Comparison of ENCODE assay signal across 5 fruit fly cellular contexts in genomic region chr2L:13145035-13145683, dm6.
TF ChIP-seq lines count a peak whose summit lies in the region.

No protein-coding gene starts in this region.

- no peak for TF ChIP-seq CTCF in whole organism, embryonic (GFP tag; optimal IDR thresholded peaks at IDR 0.05; lab: Kevin White, UChicago)

TF ChIP-seq in whole organism, adult, 20 proteins besides CTCF, POLR2A, EP300 and RAD21:
- TF ChIP-seq bab1 (GFP tag; optimal IDR thresholded peaks at IDR 0.05; lab: Kevin White, UChicago) (peak; percentile 77), Crg-1 (GFP tag; optimal IDR thresholded peaks at IDR 0.05; lab: Kevin White, UChicago) (no peak), ovo (GFP tag; optimal IDR thresholded peaks at IDR 0.05; lab: Kevin White, UChicago) (no peak), kay (GFP tag; lab: Kevin White, UChicago; ENCODE audit: borderline replicate concordance) (no peak)

TF ChIP-seq in whole organism, embryonic, 481 proteins besides CTCF, POLR2A, EP300 and RAD21 (continues in another document):
- TF ChIP-seq lilli (GFP tag; optimal IDR thresholded peaks at IDR 0.05; lab: Kevin White, UChicago) (peak; percentile 83), al (GFP tag; IDR thresholded peaks at IDR 0.05; lab: Robert Waterston, UW) (peak; percentile 88), Atf3 (GFP tag; optimal IDR thresholded peaks at IDR 0.05; lab: Kevin White, UChicago) (peak; percentile 10), CG1832 (GFP tag; optimal IDR thresholded peaks at IDR 0.05; lab: Kevin White, UChicago) (no peak), CG8924 (tag; optimal IDR thresholded peaks at IDR 0.05; lab: Kevin White, UChicago) (peak; percentile 77), Doc2 (GFP tag; IDR thresholded peaks at IDR 0.05; lab: Robert Waterston, UW) (peak; percentile 47; the same call in 1 of the 2 replicates), ap (GFP tag; IDR thresholded peaks at IDR 0.05; lab: Robert Waterston, UW) (peak; percentile 62), Trl (optimal IDR thresholded peaks at IDR 0.05; lab: Kevin White, UChicago) (no peak), Trl (GFP tag; optimal IDR thresholded peaks at IDR 0.05; lab: Kevin White, UChicago) (peak; percentile 74), CG15269 (tag; optimal IDR thresholded peaks at IDR 0.05; lab: Kevin White, UChicago) (peak; percentile 84), ewg (GFP tag; optimal IDR thresholded peaks at IDR 0.05; lab: Kevin White, UChicago) (peak; percentile 23), CG14965 (GFP tag; optimal IDR thresholded peaks at IDR 0.05; lab: Kevin White, UChicago; ENCODE audit: borderline replicate concordance) (no peak), kni (GFP tag; optimal IDR thresholded peaks at IDR 0.05; lab: Kevin White, UChicago) (peak; percentile 8), nmo (GFP tag; optimal IDR thresholded peaks at IDR 0.05; lab: Kevin White, UChicago) (peak; percentile 78), Abd-B (GFP tag; optimal IDR thresholded peaks at IDR 0.05; lab: Kevin White, UChicago) (peak; percentile 76), Dfd (GFP tag; optimal IDR thresholded peaks at IDR 0.05; lab: Kevin White, UChicago) (no peak), CG13424 (tag; optimal IDR thresholded peaks at IDR 0.05; lab: Kevin White, UChicago) (peak; percentile 73), dysf (GFP tag; IDR thresholded peaks at IDR 0.05; lab: Robert Waterston, UW) (peak; percentile 93), Mes4 (GFP tag; optimal IDR thresholded peaks at IDR 0.05; lab: Kevin White, UChicago) (peak; percentile 47), NFAT (GFP tag; IDR thresholded peaks at IDR 0.05; lab: Robert Waterston, UW) (peak; percentile 64; the same call in 1 of the 2 replicates), Hr78 (GFP tag; optimal IDR thresholded peaks at IDR 0.05; lab: Kevin White, UChicago) (peak in 1 of 2 experiments; percentile 17)

TF ChIP-seq in whole organism, prepupa, 60 proteins besides CTCF, POLR2A, EP300 and RAD21 (continues in another document):
- TF ChIP-seq CG6163 (GFP tag; IDR thresholded peaks at IDR 0.05; lab: Robert Waterston, UW) = no peak; the same call in 2 of the 3 replicates
- TF ChIP-seq fd85E (GFP tag; optimal IDR thresholded peaks at IDR 0.05; lab: Kevin White, UChicago) = no peak
- peak; percentile 29 for TF ChIP-seq Lpt (GFP tag; optimal IDR thresholded peaks at IDR 0.05; lab: Kevin White, UChicago)
- TF ChIP-seq eg (GFP tag; IDR thresholded peaks at IDR 0.05; lab: Robert Waterston, UW) = peak; percentile 69; the same call in 2 of the 3 replicates
- TF ChIP-seq dac (GFP tag; optimal IDR thresholded peaks at IDR 0.05; lab: Kevin White, UChicago) = no peak
- no peak for TF ChIP-seq CG4318 (GFP tag; optimal IDR thresholded peaks at IDR 0.05; lab: Kevin White, UChicago)
- TF ChIP-seq CG8632 (GFP tag; optimal IDR thresholded peaks at IDR 0.05; lab: Kevin White, UChicago) = no peak
- TF ChIP-seq CG34406 (GFP tag; optimal IDR thresholded peaks at IDR 0.05; lab: Kevin White, UChicago) = no peak
- no peak for TF ChIP-seq CG9139 (GFP tag; optimal IDR thresholded peaks at IDR 0.05; lab: Kevin White, UChicago)
- TF ChIP-seq net (GFP tag; optimal IDR thresholded peaks at IDR 0.05; lab: Kevin White, UChicago) = peak; percentile 27
- peak; percentile 17 for TF ChIP-seq cyc (GFP tag; optimal IDR thresholded peaks at IDR 0.05; lab: Kevin White, UChicago)
- no peak for TF ChIP-seq CG8319 (GFP tag; optimal IDR thresholded peaks at IDR 0.05; lab: Kevin White, UChicago)
- TF ChIP-seq CG32006 (GFP tag; optimal IDR thresholded peaks at IDR 0.05; lab: Kevin White, UChicago) = peak; percentile 61
- TF ChIP-seq dsx (GFP tag; optimal IDR thresholded peaks at IDR 0.05; lab: Kevin White, UChicago; ENCODE audit: poor library complexity, severe bottlenecking) = no peak
- TF ChIP-seq Sox14 (GFP tag; optimal IDR thresholded peaks at IDR 0.05; lab: Kevin White, UChicago) = peak; percentile 1
- peak; percentile 0 for TF ChIP-seq lz (GFP tag; optimal IDR thresholded peaks at IDR 0.05; lab: Kevin White, UChicago)
- peak; percentile 21 for TF ChIP-seq acj6 (GFP tag; optimal IDR thresholded peaks at IDR 0.05; lab: Kevin White, UChicago)
- TF ChIP-seq vri (GFP tag; optimal IDR thresholded peaks at IDR 0.05; lab: Kevin White, UChicago) = no peak
- no peak for TF ChIP-seq CG3032 (tag; optimal IDR thresholded peaks at IDR 0.05; lab: Kevin White, UChicago)
- peak; percentile 50 for TF ChIP-seq svp (GFP tag; lab: Kevin White, UChicago)
- TF ChIP-seq Met (GFP tag; optimal IDR thresholded peaks at IDR 0.05; lab: Kevin White, UChicago) = peak; percentile 43
- no peak for TF ChIP-seq CG11762 (GFP tag; optimal IDR thresholded peaks at IDR 0.05; lab: Kevin White, UChicago; ENCODE audit: insufficient read depth)
- peak; percentile 5 for TF ChIP-seq CG10631 (GFP tag; optimal IDR thresholded peaks at IDR 0.05; lab: Kevin White, UChicago)

TF ChIP-seq in whole organism, pupa, 21 proteins besides CTCF, POLR2A, EP300 and RAD21:
- TF ChIP-seq gl (tag; optimal IDR thresholded peaks at IDR 0.05; lab: Kevin White, UChicago) (no peak), Pif1B (GFP tag; optimal IDR thresholded peaks at IDR 0.05; lab: Kevin White, UChicago) (peak; percentile 8), CG13204 (GFP tag; optimal IDR thresholded peaks at IDR 0.05; lab: Kevin White, UChicago) (no peak), Snoo (tag; optimal IDR thresholded peaks at IDR 0.05; lab: Kevin White, UChicago) (no peak), CG34367 (tag; optimal IDR thresholded peaks at IDR 0.05; lab: Kevin White, UChicago) (no peak), CG14655 (GFP tag; optimal IDR thresholded peaks at IDR 0.05; lab: Kevin White, UChicago) (peak; percentile 30), CG17806 (tag; optimal IDR thresholded peaks at IDR 0.05; lab: Kevin White, UChicago) (peak; percentile 1), CG4496 (GFP tag; IDR thresholded peaks at IDR 0.05; lab: Robert Waterston, UW) (peak; percentile 66; the same call in 2 of the 3 replicates), CG8159 (tag; optimal IDR thresholded peaks at IDR 0.05; lab: Kevin White, UChicago) (peak; percentile 24), Ets98B (GFP tag; IDR thresholded peaks at IDR 0.05; lab: Robert Waterston, UW) (0 out of 2 replicates have a peak, but pooled peaks have one; percentile 34), CG32121 (GFP tag; IDR thresholded peaks at IDR 0.05; lab: Robert Waterston, UW) (peak; percentile 73), EcR (GFP tag; optimal IDR thresholded peaks at IDR 0.05; lab: Kevin White, UChicago) (no peak), rn (GFP tag; IDR thresholded peaks at IDR 0.05; lab: Robert Waterston, UW) (peak; percentile 50; the same call in 1 of the 2 replicates), CG10348 (GFP tag; IDR thresholded peaks at IDR 0.05; lab: Robert Waterston, UW) (no peak), D1 (tag; optimal IDR thresholded peaks at IDR 0.05; lab: Kevin White, UChicago) (no peak), CG9948 (tag; optimal IDR thresholded peaks at IDR 0.05; lab: Kevin White, UChicago) (no peak), CG12605 (GFP tag; IDR thresholded peaks at IDR 0.05; lab: Robert Waterston, UW) (no peak), CG8301 (tag; optimal IDR thresholded peaks at IDR 0.05; lab: Kevin White, UChicago) (peak; percentile 18), fd96Ca (GFP tag; IDR thresholded peaks at IDR 0.05; lab: Robert Waterston, UW) (0 out of 3 replicates have a peak, but pooled peaks have one; percentile 23), Pif1A (GFP tag; optimal IDR thresholded peaks at IDR 0.05; lab: Kevin White, UChicago) (no peak), CG15710 (tag; optimal IDR thresholded peaks at IDR 0.05; lab: Kevin White, UChicago) (no peak)

TF ChIP-seq in whole organism, wandering third instar larva, 38 proteins besides CTCF, POLR2A, EP300 and RAD21 (continues in another document):
- TF ChIP-seq jim (GFP tag; optimal IDR thresholded peaks at IDR 0.05; lab: Kevin White, UChicago) (no peak), Dif (GFP tag; optimal IDR thresholded peaks at IDR 0.05; lab: Kevin White, UChicago; ENCODE audit: partially characterized antibody) (no peak), br (GFP tag; optimal IDR thresholded peaks at IDR 0.05; lab: Kevin White, UChicago) (peak; percentile 2), GATAd (GFP tag; optimal IDR thresholded peaks at IDR 0.05; lab: Kevin White, UChicago) (no peak), Hr78 (GFP tag; optimal IDR thresholded peaks at IDR 0.05; lab: Kevin White, UChicago) (no peak), HLH106 (tag; optimal IDR thresholded peaks at IDR 0.05; lab: Kevin White, UChicago) (peak; percentile 41), Myc (optimal IDR thresholded peaks at IDR 0.05; lab: Kevin White, UChicago) (no peak), OdsH (GFP tag; optimal IDR thresholded peaks at IDR 0.05; lab: Kevin White, UChicago) (peak; percentile 41), Vsx2 (GFP tag; optimal IDR thresholded peaks at IDR 0.05; lab: Kevin White, UChicago; ENCODE audit: partially characterized antibody) (no peak), sv (GFP tag; optimal IDR thresholded peaks at IDR 0.05; lab: Kevin White, UChicago) (peak; percentile 56), CG32264 (GFP tag; optimal IDR thresholded peaks at IDR 0.05; lab: Kevin White, UChicago) (no peak), woc (GFP tag; optimal IDR thresholded peaks at IDR 0.05; lab: Kevin White, UChicago) (peak; percentile 33), psq (GFP tag; optimal IDR thresholded peaks at IDR 0.05; lab: Kevin White, UChicago) (peak; percentile 16), Sp1 (GFP tag; optimal IDR thresholded peaks at IDR 0.05; lab: Kevin White, UChicago) (no peak), h (GFP tag; optimal IDR thresholded peaks at IDR 0.05; lab: Kevin White, UChicago) (peak; percentile 60), tai (GFP tag; optimal IDR thresholded peaks at IDR 0.05; lab: Kevin White, UChicago) (no peak), ey (GFP tag; optimal IDR thresholded peaks at IDR 0.05; lab: Kevin White, UChicago) (peak; percentile 46), fru (GFP tag; optimal IDR thresholded peaks at IDR 0.05; lab: Kevin White, UChicago) (peak; percentile 44), dsf (GFP tag; optimal IDR thresholded peaks at IDR 0.05; lab: Kevin White, UChicago; ENCODE audit: borderline replicate concordance) (no peak), Dfd (GFP tag; optimal IDR thresholded peaks at IDR 0.05; lab: Kevin White, UChicago) (no peak), rgr (GFP tag; optimal IDR thresholded peaks at IDR 0.05; lab: Kevin White, UChicago) (peak; percentile 67), foxo (GFP tag; optimal IDR thresholded peaks at IDR 0.05; lab: Kevin White, UChicago) (peak in 1 of 2 experiments; percentile 57), Hr83 (GFP tag; optimal IDR thresholded peaks at IDR 0.05; lab: Kevin White, UChicago; ENCODE audit: poor library complexity, severe bottlenecking) (no peak), usp (GFP tag; optimal IDR thresholded peaks at IDR 0.05; lab: Kevin White, UChicago) (no peak), Rel (GFP tag; optimal IDR thresholded peaks at IDR 0.05; lab: Kevin White, UChicago) (no peak), Rel (tag; optimal IDR thresholded peaks at IDR 0.05; lab: Kevin White, UChicago) (no peak), dmrt93B (GFP tag; optimal IDR thresholded peaks at IDR 0.05; lab: Kevin White, UChicago) (no peak), pan (optimal IDR thresholded peaks at IDR 0.05; lab: Kevin White, UChicago) (no peak), N (GFP tag; optimal IDR thresholded peaks at IDR 0.05; lab: Kevin White, UChicago) (no peak), Jra (GFP tag; optimal IDR thresholded peaks at IDR 0.05; lab: Kevin White, UChicago) (no peak)
